Worm (Caenorhabditis elegans): ENCODE results near the gene nlp-31.

The nlp-31 gene

DNA sequence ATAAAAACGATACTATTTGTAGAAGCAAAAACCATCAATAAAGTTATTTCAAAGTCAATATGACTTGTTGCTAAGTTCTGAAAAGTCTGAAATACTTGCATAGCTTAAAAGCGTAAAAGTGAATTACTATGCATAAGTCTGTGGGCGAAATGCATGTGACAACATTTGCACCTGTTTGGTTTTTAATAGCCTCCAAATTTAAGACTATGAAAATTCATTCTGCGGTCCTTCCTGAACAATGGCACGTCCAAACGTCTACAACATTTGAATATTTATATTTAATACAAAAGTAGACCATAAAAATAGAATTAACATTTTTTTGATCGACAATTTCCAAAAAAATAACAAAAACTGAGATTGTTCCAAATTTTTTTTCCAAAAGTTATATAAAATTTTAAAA lies 41.9 kb downstream of the nlp-31 start, which contains the start of gene K09D9.14:
Gene K09D9.14 (minus strand): TSS at position 101 of the 400 bp plus-strand sequence.
- TF ChIP-seq pes-1 (GFP tag; IDR thresholded peaks at IDR 0.05) (no peak), tra-4 (tag; optimal IDR thresholded peaks at IDR 0.05) (no peak), flt-1 (GFP tag; IDR thresholded peaks at IDR 0.05) (no peak)

DNA sequence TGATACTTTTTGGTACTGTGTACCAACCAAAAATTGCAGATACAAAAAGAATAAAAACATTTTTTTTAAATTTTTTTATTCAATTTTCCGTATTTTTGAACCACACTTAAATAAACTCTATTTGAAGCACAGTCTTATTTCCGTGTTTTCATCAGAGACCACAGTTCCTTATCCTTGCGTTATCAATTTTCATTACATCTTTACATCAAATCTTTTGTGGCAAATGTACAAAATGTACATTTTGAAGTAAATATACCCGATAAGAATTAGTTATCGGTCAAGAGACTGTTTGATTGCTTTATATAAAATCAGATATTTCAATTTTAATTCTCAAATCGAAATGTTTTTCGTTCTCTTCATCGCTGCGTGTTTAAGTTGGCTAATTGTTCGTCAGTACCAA lies 42.5 kb downstream of the nlp-31 start, which contains the start of gene cyp-35A3:
Gene cyp-35A3 (plus strand): TSS at position 301 of the 400 bp plus-strand sequence.
- TF ChIP-seq aly-1 (tag; optimal IDR thresholded peaks at IDR 0.05) (no peak), hnd-1 (tag; optimal IDR thresholded peaks at IDR 0.05) (no peak), scrt-1 (GFP tag; IDR thresholded peaks at IDR 0.05) (no peak), ets-7 (tag; optimal IDR thresholded peaks at IDR 0.05) (no peak), ama-1 (optimal IDR thresholded peaks at IDR 0.05) (no peak), tra-4 (tag; optimal IDR thresholded peaks at IDR 0.05) (no peak), pes-1 (GFP tag; IDR thresholded peaks at IDR 0.05) (no peak), tbx-37 (GFP tag; conservative IDR thresholded peaks at IDR 0.05) (no peak), hmbx-1 (tag; optimal IDR thresholded peaks at IDR 0.05) (no peak), B0310.2 (tag; optimal IDR thresholded peaks at IDR 0.05) (no peak), ceh-13 (GFP tag; optimal IDR thresholded peaks at IDR 0.05) (no peak), tbx-11 (GFP tag; IDR thresholded peaks at IDR 0.05) (no peak), hmg-4 (GFP tag; optimal IDR thresholded peaks at IDR 0.05) (no peak), ceh-36 (tag; optimal IDR thresholded peaks at IDR 0.05) (no peak), flt-1 (GFP tag; IDR thresholded peaks at IDR 0.05) (no peak), sea-1 (GFP tag; conservative IDR thresholded peaks at IDR 0.05) (no peak)

DNA sequence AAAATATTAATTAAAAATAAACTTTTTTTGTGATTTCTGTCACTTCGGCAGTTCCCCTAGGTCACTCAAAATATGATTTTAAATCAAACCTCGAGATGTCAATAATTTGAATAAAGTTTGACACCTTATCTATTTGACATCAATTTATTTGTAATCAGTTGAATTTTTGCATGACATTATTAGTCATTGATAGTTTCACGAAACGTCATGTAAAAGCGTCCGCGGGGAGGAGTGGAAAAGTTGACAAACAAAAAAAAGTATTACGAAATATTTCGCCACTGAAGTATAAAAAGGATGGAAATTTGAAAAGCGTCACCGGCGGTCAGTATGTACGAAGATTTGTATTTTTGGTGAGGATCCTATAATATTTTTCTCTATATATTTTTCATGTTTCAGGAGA lies 44.9 kb downstream of the nlp-31 start, which contains the start of gene K09D9.1:
Gene K09D9.1 (plus strand): TSS at position 271 of the 400 bp plus-strand sequence.
- TF ChIP-seq flt-1 (GFP tag; IDR thresholded peaks at IDR 0.05) (no peak), B0310.2 (tag; optimal IDR thresholded peaks at IDR 0.05) (no peak), F13C5.2 (tag; optimal IDR thresholded peaks at IDR 0.05) (no peak), ama-1 (optimal IDR thresholded peaks at IDR 0.05) (no peak), hmbx-1 (tag; optimal IDR thresholded peaks at IDR 0.05) (no peak)

DNA sequence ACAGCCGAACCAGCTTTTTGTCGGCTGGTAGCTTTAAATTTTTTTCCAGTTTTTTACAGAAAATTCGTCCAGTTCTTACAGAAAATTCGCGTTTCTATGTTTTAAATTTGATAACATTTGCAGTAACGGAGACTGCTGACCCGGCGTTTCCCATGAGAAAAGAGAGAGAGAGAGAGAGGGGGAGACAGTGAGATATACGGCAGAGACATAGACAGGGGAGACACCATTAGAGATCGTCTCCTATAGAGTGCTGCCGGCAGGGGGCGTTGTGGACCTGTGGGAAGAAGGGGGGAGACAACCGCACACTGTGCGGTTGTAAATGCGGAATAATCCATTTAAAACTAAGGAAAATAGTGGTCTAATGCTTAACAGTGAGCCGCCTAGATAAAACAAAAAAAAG lies 49.8 kb downstream of the nlp-31 start:
- 0 out of 2 replicates have a peak, but pooled peaks have one; percentile 23 for TF ChIP-seq flt-1 (GFP tag; IDR thresholded peaks at IDR 0.05)
- TF ChIP-seq F13C5.2 (tag; optimal IDR thresholded peaks at IDR 0.05) = no peak

Measured in whole organism, early embryonic.